Worm (Caenorhabditis elegans): Measurements from ENCODE around the gene srj-6.

ce11 chrV:664337-664847, 10.1 kb upstream of the srj-6 start, which contains the start of the genes F31F4.11 and srh-266:
- TF ChIP-seq ref-1 (GFP tag; conservative IDR thresholded peaks at IDR 0.05) = no peak
- TF ChIP-seq tab-1 (GFP tag; IDR thresholded peaks at IDR 0.05) = no peak
- TF ChIP-seq flt-1 (GFP tag; IDR thresholded peaks at IDR 0.05) = no peak
- no peak for TF ChIP-seq med-1 (GFP tag; optimal IDR thresholded peaks at IDR 0.05; ENCODE audit: insufficient read depth)
- no peak for TF ChIP-seq klf-2 (GFP tag; conservative IDR thresholded peaks at IDR 0.05)
- TF ChIP-seq ztf-29 (GFP tag; IDR thresholded peaks at IDR 0.05) = no peak
- TF ChIP-seq ztf-23 (GFP tag; IDR thresholded peaks at IDR 0.05) = no peak
- TF ChIP-seq cog-1 (tag; optimal IDR thresholded peaks at IDR 0.05) = no peak
- TF ChIP-seq T22C8.4 (GFP tag; IDR thresholded peaks at IDR 0.05) = no peak
